Fruit fly (Drosophila melanogaster) whole organism, embryonic: ENCODE results near the gene CG6225.

Experiments
- CG10267 ChIP-seq: fragments of 200-800 bp; sonication (Bioruptor generic); optimal IDR thresholded peaks from 2 replicates; lab custom pipeline; 2018; ENCODE audit warnings: missing biosample characterization, mild to moderate bottlenecking, missing genetic modification characterization, moderate library complexity
- CG10462 ChIP-seq: fragments of 200-800 bp; sonication (Bioruptor generic); optimal IDR thresholded peaks from 2 replicates; lab custom pipeline; 2016; ENCODE audit warnings: missing biosample characterization, missing genetic modification characterization
- CG12104 ChIP-seq: fragments of 200-800 bp; sonication (Bioruptor generic); optimal IDR thresholded peaks from 3 replicates; lab custom pipeline; 2016; ENCODE audit warnings: missing biosample characterization, missing genetic modification characterization
- CG1233 ChIP-seq: fragments of 200-800 bp; sonication (Bioruptor generic); optimal IDR thresholded peaks from 4 replicates; lab custom pipeline; 2018; ENCODE audit warnings: missing biosample characterization, mild to moderate bottlenecking, missing genetic modification characterization
- CG12659 ChIP-seq: fragments of 200-800 bp; sonication (Bioruptor generic); optimal IDR thresholded peaks from 3 replicates; lab custom pipeline; 2017; ENCODE audit warnings: mild to moderate bottlenecking, missing biosample characterization, missing genetic modification reagents, missing genetic modification characterization
- CG12769 ChIP-seq: fragments of 200-800 bp; sonication (Bioruptor generic); optimal IDR thresholded peaks from 2 replicates; lab custom pipeline; 2019; ENCODE audit warnings: missing biosample characterization, mild to moderate bottlenecking, missing genetic modification characterization, moderate library complexity
- CG13775 ChIP-seq: fragments of 200-800 bp; sonication (Bioruptor generic); optimal IDR thresholded peaks from 3 replicates; lab custom pipeline; 2017; ENCODE audit warnings: missing biosample characterization, mild to moderate bottlenecking, missing genetic modification characterization
- CG1602 ChIP-seq: fragments of 200-800 bp; sonication (Bioruptor generic); optimal IDR thresholded peaks from 3 replicates; lab custom pipeline; 2016; ENCODE audit warnings: missing biosample characterization, missing genetic modification characterization
- CG18476 ChIP-seq: fragments of 200-800 bp; sonication (Bioruptor generic); optimal IDR thresholded peaks from 2 replicates; lab custom pipeline; 2016; ENCODE audit warnings: missing biosample characterization, mild to moderate bottlenecking, missing genetic modification characterization
- CG32767 ChIP-seq: fragments of 200-800 bp; sonication (Bioruptor generic); IDR thresholded peaks from 2 replicates; pipeline ENCODE4 v1.3.6; 2022; ENCODE audit warnings: missing biosample characterization, missing genetic modification characterization
- CG32772 ChIP-seq: fragments of 200-800 bp; sonication (Bioruptor generic); IDR thresholded peaks from 2 replicates; pipeline ENCODE4 v1.3.6; 2022; ENCODE audit warnings: missing biosample characterization, missing genetic modification characterization
- CG34224 ChIP-seq: fragments of 200-800 bp; sonication (Bioruptor generic); IDR thresholded peaks from 3 replicates; pipeline ENCODE4 v1.3.6; 2022; ENCODE audit warnings: missing biosample characterization, missing genetic modification characterization; ENCODE audit not compliant: partially characterized antibody
- CG34422 ChIP-seq: fragments of 200-800 bp; sonication (Bioruptor generic); IDR thresholded peaks from 3 replicates; pipeline ENCODE4 v1.3.6; 2022; ENCODE audit warnings: missing biosample characterization, missing genetic modification characterization
- CG3847 ChIP-seq: fragments of 200-800 bp; sonication (Bioruptor generic); IDR thresholded peaks from 2 replicates; pipeline ENCODE4 v1.3.6; 2022; ENCODE audit warnings: missing biosample characterization, missing genetic modification characterization
- CG4820 ChIP-seq: fragments of 200-800 bp; sonication (Bioruptor generic); optimal IDR thresholded peaks from 3 replicates; lab custom pipeline; 2016; ENCODE audit warnings: missing biosample characterization, missing genetic modification characterization
- CG7271 ChIP-seq: fragments of 200-800 bp; sonication (Bioruptor generic); optimal IDR thresholded peaks from 2 replicates; lab custom pipeline; 2018; ENCODE audit warnings: missing biosample characterization, mild to moderate bottlenecking, missing genetic modification characterization, moderate library complexity
- CG8388 ChIP-seq: fragments of 200-800 bp; sonication (Bioruptor generic); optimal IDR thresholded peaks from 2 replicates; lab custom pipeline; 2019; ENCODE audit warnings: missing biosample characterization, mild to moderate bottlenecking, missing genetic modification characterization, moderate library complexity
- CG9932 ChIP-seq: fragments of 200-800 bp; sonication (Bioruptor generic); IDR thresholded peaks from 2 replicates; pipeline ENCODE4 v1.3.6; 2022; ENCODE audit warnings: missing biosample characterization, missing genetic modification characterization
- GATAe ChIP-seq: fragments of 200-800 bp; sonication (Bioruptor generic); conservative IDR thresholded peaks from 2 replicates; pipeline ENCODE4 v1.3.6; 2022; ENCODE audit warnings: missing biosample characterization, missing genetic modification characterization
- H15 ChIP-seq: fragments of 200-800 bp; sonication (Bioruptor generic); IDR thresholded peaks from 3 replicates; pipeline ENCODE4 v1.3.6; 2022; ENCODE audit warnings: missing biosample characterization, missing genetic modification characterization
- Hr78 ChIP-seq, 2 experiments: fragments of 200-800 bp in 1 of 2; fragments of >200 bp in 1 of 2; sonication (Bioruptor generic) in 1 of 2; optimal IDR thresholded peaks; 2 replicates each; lab custom pipeline; 2017 to 2019; ENCODE audit warnings: missing biosample characterization in 2 of 2, missing genetic modification characterization in 2 of 2, mild to moderate bottlenecking in 1 of 2, moderate library complexity in 1 of 2
- Lpt ChIP-seq: fragments of >200 bp; optimal IDR thresholded peaks from 2 replicates; lab custom pipeline; 2018; ENCODE audit warnings: missing biosample characterization, missing genetic modification characterization
- Med ChIP-seq: fragments of 200-800 bp; sonication (Bioruptor generic); peaks from one replicate; lab custom pipeline; 2016; ENCODE audit warnings: missing biosample characterization, missing genetic modification characterization, mild to moderate bottlenecking, inconsistent platforms, moderate library complexity
- Ptx1 ChIP-seq: fragments of 200-800 bp; sonication (Bioruptor generic); IDR thresholded peaks from 2 replicates; pipeline ENCODE4 v1.3.6; 2022; ENCODE audit warnings: missing biosample characterization, missing genetic modification characterization
- Rfx ChIP-seq: fragments of 200-800 bp; sonication (Bioruptor generic); IDR thresholded peaks from 2 replicates; pipeline ENCODE4 v1.3.6; 2022; ENCODE audit warnings: missing biosample characterization, missing genetic modification characterization
- Sin3A ChIP-seq: fragments of >200 bp; optimal IDR thresholded peaks from 2 replicates; lab custom pipeline; 2018
- ase ChIP-seq: fragments of 200-800 bp; sonication (Bioruptor generic); IDR thresholded peaks from 3 replicates; pipeline ENCODE4 v1.3.6; 2022; ENCODE audit warnings: missing biosample characterization, missing genetic modification characterization
- bbx ChIP-seq: fragments of 200-800 bp; sonication (Bioruptor generic); IDR thresholded peaks from 2 replicates; pipeline ENCODE4 v1.3.6; 2022; ENCODE audit warnings: missing biosample characterization, missing genetic modification characterization; ENCODE audit not compliant: partially characterized antibody
- bsh ChIP-seq, 2 experiments: fragments of 200-800 bp; sonication (Bioruptor generic); optimal IDR thresholded peaks; 2 replicates each; lab custom pipeline; 2017 to 2018; ENCODE audit warnings: mild to moderate bottlenecking in 2 of 2, missing biosample characterization in 2 of 2, missing genetic modification characterization in 2 of 2, moderate library complexity in 1 of 2
- cas ChIP-seq: fragments of 200-800 bp; sonication (Bioruptor generic); IDR thresholded peaks from 2 replicates; pipeline ENCODE4 v1.3.6; 2022; ENCODE audit warnings: missing biosample characterization, missing genetic modification characterization
- chinmo ChIP-seq: fragments of 200-800 bp; sonication (Bioruptor generic); IDR thresholded peaks from 4 replicates; pipeline ENCODE4 v1.3.6; 2022; ENCODE audit warnings: missing biosample characterization, missing genetic modification characterization; ENCODE audit not compliant: partially characterized antibody
- chm ChIP-seq: fragments of 200-800 bp; sonication (Bioruptor generic); IDR thresholded peaks from 2 replicates; pipeline ENCODE4 v1.3.6; 2022; ENCODE audit warnings: missing biosample characterization, missing genetic modification characterization
- crp ChIP-seq, 2 experiments: fragments of 200-800 bp; sonication (Bioruptor generic); optimal IDR thresholded peaks; 2 replicates in 1 of 2; 3 replicates in 1 of 2; lab custom pipeline; 2017; ENCODE audit warnings: missing biosample characterization in 2 of 2, missing genetic modification characterization in 2 of 2, mild to moderate bottlenecking in 1 of 2, moderate library complexity in 1 of 2
- disco-r ChIP-seq: fragments of 200-800 bp; sonication (Bioruptor generic); optimal IDR thresholded peaks from 2 replicates; lab custom pipeline; 2016; ENCODE audit warnings: missing biosample characterization, missing genetic modification characterization
- fu2 ChIP-seq: fragments of 200-800 bp; sonication (Bioruptor generic); optimal IDR thresholded peaks from 2 replicates; lab custom pipeline; 2016; ENCODE audit warnings: missing biosample characterization, missing genetic modification characterization
- gce ChIP-seq: fragments of 200-800 bp; sonication (Bioruptor generic); IDR thresholded peaks from 3 replicates; pipeline ENCODE4 v1.3.6; 2022; ENCODE audit warnings: missing biosample characterization, missing genetic modification characterization
- ind ChIP-seq: fragments of 200-800 bp; sonication (Bioruptor generic); optimal IDR thresholded peaks from 3 replicates; lab custom pipeline; 2016; ENCODE audit warnings: missing biosample characterization, missing genetic modification characterization
- kni ChIP-seq: fragments of 200-800 bp; sonication (Bioruptor generic); optimal IDR thresholded peaks from 3 replicates; lab custom pipeline; 2017; ENCODE audit warnings: mild to moderate bottlenecking, missing biosample characterization, missing genetic modification reagents, missing genetic modification characterization
- maf-S ChIP-seq: fragments of 200-800 bp; sonication (Bioruptor generic); optimal IDR thresholded peaks from 2 replicates; lab custom pipeline; 2016; ENCODE audit warnings: missing biosample characterization, missing genetic modification characterization
- nmo ChIP-seq: fragments of 200-800 bp; sonication (Bioruptor generic); optimal IDR thresholded peaks from 2 replicates; lab custom pipeline; 2018; ENCODE audit warnings: missing biosample characterization, mild to moderate bottlenecking, missing genetic modification characterization, moderate library complexity
- odd ChIP-seq: fragments of 200-800 bp; sonication (Bioruptor generic); optimal IDR thresholded peaks from 2 replicates; lab custom pipeline; 2017; ENCODE audit warnings: missing biosample characterization, mild to moderate bottlenecking, missing genetic modification characterization
- pfk ChIP-seq: fragments of 200-800 bp; sonication (Bioruptor generic); optimal IDR thresholded peaks from 2 replicates; lab custom pipeline; 2018; ENCODE audit warnings: missing biosample characterization, mild to moderate bottlenecking, missing genetic modification characterization, moderate library complexity
- sima ChIP-seq: fragments of 200-800 bp; sonication (Bioruptor generic); optimal IDR thresholded peaks from 2 replicates; lab custom pipeline; 2016; ENCODE audit warnings: missing biosample characterization, missing genetic modification characterization
- sna ChIP-seq: fragments of 200-800 bp; sonication (Bioruptor generic); IDR thresholded peaks from 2 replicates; pipeline ENCODE4 v1.3.6; 2022; ENCODE audit warnings: missing biosample characterization, missing genetic modification characterization; ENCODE audit not compliant: partially characterized antibody
- tna ChIP-seq: fragments of 200-800 bp; sonication (Bioruptor generic); IDR thresholded peaks from 2 replicates; pipeline ENCODE4 v1.3.6; 2022; ENCODE audit warnings: missing biosample characterization, missing genetic modification characterization; ENCODE audit not compliant: partially characterized antibody
- trem ChIP-seq: fragments of 200-800 bp; optimal IDR thresholded peaks from 3 replicates; lab custom pipeline; 2019; ENCODE audit warnings: missing biosample characterization, mild to moderate bottlenecking, missing genetic modification characterization, moderate library complexity
- trh ChIP-seq: fragments of 200-800 bp; sonication (Bioruptor generic); optimal IDR thresholded peaks from 2 replicates; lab custom pipeline; 2016; ENCODE audit warnings: missing biosample characterization, missing genetic modification characterization
- twi ChIP-seq: fragments of 200-800 bp; optimal IDR thresholded peaks from 2 replicates; lab custom pipeline; 2019; ENCODE audit warnings: missing biosample characterization, mild to moderate bottlenecking, missing genetic modification characterization, moderate library complexity
- unc-4 ChIP-seq: fragments of 200-800 bp; sonication (Bioruptor generic); IDR thresholded peaks from 2 replicates; pipeline ENCODE4 v1.3.6; 2022; ENCODE audit warnings: missing biosample characterization, missing genetic modification characterization; ENCODE audit not compliant: partially characterized antibody
- zfh1 ChIP-seq: fragments of 200-800 bp; sonication (Bioruptor generic); IDR thresholded peaks from 3 replicates; pipeline ENCODE4 v1.3.6; 2022; ENCODE audit warnings: missing biosample characterization, missing genetic modification characterization
- zfh2 ChIP-seq: fragments of 200-800 bp; sonication (Bioruptor generic); optimal IDR thresholded peaks from 2 replicates; lab custom pipeline; 2016; ENCODE audit warnings: missing biosample characterization, missing genetic modification characterization

CG6225 gene

dm6 chr3R:12630369-12630768, 24.0 kb upstream of the CG6225 start, which contains the start of gene Not10 (continued):
- TF ChIP-seq CG12659 (GFP tag; lab: Kevin White, UChicago) = peak; percentile 76
- TF ChIP-seq Sin3A = no peak
- TF ChIP-seq kni (GFP tag; lab: Kevin White, UChicago) = no peak
- TF ChIP-seq sna (GFP tag; lab: Robert Waterston, UW) = peak; percentile 76; the same call in 1 of the 2 replicates
- TF ChIP-seq Hr78 (GFP tag; optimal IDR thresholded peaks at IDR 0.05; lab: Kevin White, UChicago) = no peak
- peak; percentile 44 for TF ChIP-seq ind (GFP tag; lab: Kevin White, UChicago)
- no peak for TF ChIP-seq trh (GFP tag; lab: Kevin White, UChicago)
- TF ChIP-seq CG34422 (GFP tag; lab: Robert Waterston, UW) = no peak
- no peak for TF ChIP-seq disco-r (GFP tag; lab: Kevin White, UChicago)
- TF ChIP-seq Rfx (GFP tag; lab: Robert Waterston, UW) = peak; percentile 52
- peak in 1 of 2 experiments; percentile 29 for TF ChIP-seq bsh (GFP tag; optimal IDR thresholded peaks at IDR 0.05; lab: Kevin White, UChicago)
- TF ChIP-seq zfh1 = no peak
- TF ChIP-seq CG12104 (GFP tag; lab: Kevin White, UChicago) = peak; percentile 5
- peak; percentile 64 for TF ChIP-seq CG3847 (GFP tag; lab: Robert Waterston, UW)
- TF ChIP-seq CG4820 (GFP tag; lab: Kevin White, UChicago) = peak; percentile 2
- no peak for TF ChIP-seq chm (GFP tag; lab: Robert Waterston, UW)
- TF ChIP-seq gce (GFP tag; lab: Robert Waterston, UW) = no peak
- peak in 1 of 2 experiments; percentile 8 for TF ChIP-seq crp (GFP tag; optimal IDR thresholded peaks at IDR 0.05; lab: Kevin White, UChicago)
- TF ChIP-seq pfk (GFP tag; lab: Kevin White, UChicago) = no peak
- peak; percentile 47 for TF ChIP-seq CG7271 (tag; lab: Kevin White, UChicago)
- no peak for TF ChIP-seq fu2
- TF ChIP-seq Lpt (GFP tag; lab: Kevin White, UChicago) = no peak
- no peak for TF ChIP-seq sima
- peak; percentile 46 for TF ChIP-seq Med (GFP tag; lab: Kevin White, UChicago)
- no peak for TF ChIP-seq H15 (GFP tag; lab: Robert Waterston, UW)
- TF ChIP-seq CG13775 (GFP tag; lab: Kevin White, UChicago) = peak; percentile 50
- no peak for TF ChIP-seq CG12769 (tag; lab: Kevin White, UChicago)
- no peak for TF ChIP-seq CG1233 (GFP tag; lab: Kevin White, UChicago)
- TF ChIP-seq unc-4 (GFP tag; lab: Robert Waterston, UW) = peak; percentile 83
- no peak for TF ChIP-seq CG10462
- TF ChIP-seq maf-S (GFP tag; lab: Kevin White, UChicago) = no peak
- peak; percentile 41 for TF ChIP-seq CG1602 (GFP tag; lab: Kevin White, UChicago)
- TF ChIP-seq twi = peak; percentile 14
- no peak for TF ChIP-seq CG32772 (GFP tag; lab: Robert Waterston, UW)
- TF ChIP-seq zfh2 (GFP tag; lab: Kevin White, UChicago) = peak; percentile 18
- no peak for TF ChIP-seq CG18476 (GFP tag; lab: Kevin White, UChicago)
- TF ChIP-seq bbx (GFP tag; lab: Robert Waterston, UW) = peak; percentile 33; the same call in 1 of the 2 replicates
- TF ChIP-seq CG8388 (GFP tag; lab: Kevin White, UChicago) = peak; percentile 5
- peak; percentile 73 for TF ChIP-seq trem (tag; lab: Kevin White, UChicago)
- no peak for TF ChIP-seq CG32767 (GFP tag; lab: Robert Waterston, UW)
- TF ChIP-seq odd (GFP tag; lab: Kevin White, UChicago) = no peak
- no peak for TF ChIP-seq chinmo (GFP tag; lab: Robert Waterston, UW)
- TF ChIP-seq CG9932 (GFP tag; lab: Robert Waterston, UW) = peak; percentile 74
- peak; percentile 79 for TF ChIP-seq CG10267 (tag; lab: Kevin White, UChicago)
- TF ChIP-seq nmo (GFP tag; lab: Kevin White, UChicago) = peak; percentile 61
- TF ChIP-seq cas (GFP tag; lab: Robert Waterston, UW) = no peak
- no peak for TF ChIP-seq ase (GFP tag; lab: Robert Waterston, UW)
- peak; percentile 60 for TF ChIP-seq Ptx1
- TF ChIP-seq CG34224 (GFP tag; lab: Robert Waterston, UW) = peak; percentile 77
- no peak for TF ChIP-seq tna
- TF ChIP-seq GATAe (GFP tag; lab: Robert Waterston, UW) = no peak
